Fruit fly (Drosophila melanogaster): ENCODE measurements around the gene CG10232.

dm6 chr3R:23694579-23695033, 26.8 kb downstream of the CG10232 start, which contains the start of gene CG10254:
- TF ChIP-seq psq (GFP tag; optimal IDR thresholded peaks at IDR 0.05) (no peak), Hnf4 (GFP tag; optimal IDR thresholded peaks at IDR 0.05) (no peak), ey (GFP tag; optimal IDR thresholded peaks at IDR 0.05) (no peak)

Measured in whole organism, wandering third instar larva.